Fruit fly (Drosophila melanogaster) Kc167 (cell line): Measurements from ENCODE around the gene Alp10.

Experiments used
- h ChIP-seq: fragments of >200 bp; optimal IDR thresholded peaks from 3 replicates; lab custom pipeline; 2018; ENCODE audit warnings: missing external identifiers
- insv ChIP-seq: fragments of >200 bp; optimal IDR thresholded peaks from 3 replicates; lab custom pipeline; 2018; ENCODE audit warnings: missing external identifiers
- psq ChIP-seq: fragments of >200 bp; optimal IDR thresholded peaks from 2 replicates; lab custom pipeline; 2017; ENCODE audit warnings: missing external identifiers
- ttk ChIP-seq: sonication (Bioruptor generic); optimal IDR thresholded peaks from 2 replicates; lab custom pipeline; 2017; ENCODE audit warnings: missing external identifiers

- TF ChIP-seq ttk (lab: Kevin White, UChicago): no peak
- TF ChIP-seq insv: no peak
- no peak for TF ChIP-seq psq (lab: Kevin White, UChicago)
- no peak for TF ChIP-seq h (lab: Kevin White, UChicago)
Measured at dm6 chr3L:5641120-5641519, 46.0 kb upstream of the Alp10 start.
